Fruit fly (Drosophila melanogaster) whole organism, embryonic: Measurements from ENCODE around the gene Dred.

ENCODE experiments used
- C15 ChIP-seq: fragments of 200-800 bp; sonication (Bioruptor generic); IDR thresholded peaks from 3 replicates; pipeline ENCODE4 v1.3.6; 2022; ENCODE audit warnings: missing biosample characterization, missing genetic modification characterization
- CG10366 ChIP-seq: fragments of 200-800 bp; sonication (Bioruptor generic); IDR thresholded peaks from 2 replicates; pipeline ENCODE4 v1.3.6; 2022; ENCODE audit warnings: missing biosample characterization, missing genetic modification characterization
- CG10979 ChIP-seq: fragments of 200-800 bp; sonication (Bioruptor generic); optimal IDR thresholded peaks from 2 replicates; lab custom pipeline; 2018; ENCODE audit warnings: missing biosample characterization, mild to moderate bottlenecking, missing genetic modification characterization, moderate library complexity
- CG11696 ChIP-seq: fragments of 200-800 bp; sonication (Bioruptor generic); IDR thresholded peaks from 2 replicates; pipeline ENCODE4 v1.3.6; 2022; ENCODE audit warnings: missing biosample characterization, missing genetic modification characterization
- CG12155 ChIP-seq: fragments of 200-800 bp; sonication (Bioruptor generic); optimal IDR thresholded peaks from 3 replicates; lab custom pipeline; 2016; ENCODE audit warnings: missing biosample characterization, missing genetic modification characterization
- CG12236 ChIP-seq: fragments of 200-800 bp; sonication (Bioruptor generic); optimal IDR thresholded peaks from 2 replicates; lab custom pipeline; 2016; ENCODE audit warnings: missing biosample characterization, missing genetic modification characterization
- CG12299 ChIP-seq: fragments of 200-800 bp; sonication (Bioruptor generic); optimal IDR thresholded peaks from 2 replicates; lab custom pipeline; 2018; ENCODE audit warnings: missing biosample characterization, mild to moderate bottlenecking, missing genetic modification characterization
- CG12744 ChIP-seq: fragments of 200-800 bp; sonication (Bioruptor generic); optimal IDR thresholded peaks from 2 replicates; lab custom pipeline; 2016; ENCODE audit warnings: missing biosample characterization, missing genetic modification characterization
- CG13287 ChIP-seq: fragments of 200-800 bp; sonication (Bioruptor generic); IDR thresholded peaks from 2 replicates; pipeline ENCODE4 v1.3.6; 2022; ENCODE audit warnings: missing biosample characterization, missing genetic modification characterization; ENCODE audit not compliant: partially characterized antibody
- CG14965 ChIP-seq: fragments of 200-800 bp; sonication (Bioruptor generic); optimal IDR thresholded peaks from 2 replicates; lab custom pipeline; 2016; ENCODE audit warnings: missing biosample characterization, missing genetic modification characterization, borderline replicate concordance
- CG15479 ChIP-seq: fragments of 200-800 bp; sonication (Bioruptor generic); optimal IDR thresholded peaks from 3 replicates; lab custom pipeline; 2019; ENCODE audit warnings: missing biosample characterization, mild to moderate bottlenecking, missing genetic modification characterization, moderate library complexity
- CG1602 ChIP-seq: fragments of 200-800 bp; sonication (Bioruptor generic); optimal IDR thresholded peaks from 3 replicates; lab custom pipeline; 2016; ENCODE audit warnings: missing biosample characterization, missing genetic modification characterization
- CG16779 ChIP-seq: fragments of 200-800 bp; sonication (Bioruptor generic); IDR thresholded peaks from 2 replicates; pipeline ENCODE4 v1.3.6; 2022; ENCODE audit warnings: missing biosample characterization, missing genetic modification characterization
- CG17328 ChIP-seq: fragments of 200-800 bp; sonication (Bioruptor generic); IDR thresholded peaks from 2 replicates; pipeline ENCODE4 v1.3.6; 2022; ENCODE audit warnings: missing biosample characterization, missing genetic modification characterization
- CG17568 ChIP-seq: fragments of 200-800 bp; sonication (Bioruptor generic); optimal IDR thresholded peaks from 2 replicates; lab custom pipeline; 2018; ENCODE audit warnings: missing biosample characterization, mild to moderate bottlenecking, missing genetic modification characterization, moderate library complexity
- CG17802 ChIP-seq: fragments of 200-800 bp; sonication (Bioruptor generic); optimal IDR thresholded peaks from 2 replicates; lab custom pipeline; 2018; ENCODE audit warnings: missing biosample characterization, mild to moderate bottlenecking, missing genetic modification characterization, moderate library complexity
- CG17829 ChIP-seq: fragments of 200-800 bp; optimal IDR thresholded peaks from 2 replicates; lab custom pipeline; 2019; ENCODE audit warnings: missing biosample characterization, mild to moderate bottlenecking, missing genetic modification characterization, moderate library complexity
- CG2712 ChIP-seq: fragments of 200-800 bp; optimal IDR thresholded peaks from 3 replicates; lab custom pipeline; 2019; ENCODE audit warnings: missing biosample characterization, mild to moderate bottlenecking, missing genetic modification characterization, moderate library complexity
- CG31224 ChIP-seq: fragments of 200-800 bp; sonication (Bioruptor generic); IDR thresholded peaks from 2 replicates; pipeline ENCODE4 v1.3.6; 2022; ENCODE audit warnings: missing biosample characterization, missing genetic modification characterization
- CG3163 ChIP-seq: fragments of 200-800 bp; sonication (Bioruptor generic); optimal IDR thresholded peaks from 3 replicates; lab custom pipeline; 2016; ENCODE audit warnings: missing biosample characterization, missing genetic modification characterization
- CG34224 ChIP-seq: fragments of 200-800 bp; sonication (Bioruptor generic); IDR thresholded peaks from 3 replicates; pipeline ENCODE4 v1.3.6; 2022; ENCODE audit warnings: missing biosample characterization, missing genetic modification characterization; ENCODE audit not compliant: partially characterized antibody
- CG3838 ChIP-seq: fragments of 200-800 bp; sonication (Bioruptor generic); optimal IDR thresholded peaks from 3 replicates; lab custom pipeline; 2016; ENCODE audit warnings: missing biosample characterization, missing genetic modification characterization
- CG3995 ChIP-seq: fragments of 200-800 bp; sonication (Bioruptor generic); optimal IDR thresholded peaks from 3 replicates; lab custom pipeline; 2016; ENCODE audit warnings: missing biosample characterization, missing genetic modification characterization
- CG42726 ChIP-seq: fragments of 200-800 bp; sonication (Bioruptor generic); IDR thresholded peaks from 2 replicates; pipeline ENCODE4 v1.3.6; 2022; ENCODE audit warnings: missing biosample characterization, missing genetic modification characterization; ENCODE audit not compliant: partially characterized antibody
- CG4424 ChIP-seq: fragments of 200-800 bp; sonication (Bioruptor generic); optimal IDR thresholded peaks from 3 replicates; lab custom pipeline; 2016; ENCODE audit warnings: missing biosample characterization, missing genetic modification characterization
- CG7556 ChIP-seq: fragments of 200-800 bp; sonication (Bioruptor generic); optimal IDR thresholded peaks from 2 replicates; lab custom pipeline; 2017; ENCODE audit warnings: missing biosample characterization, mild to moderate bottlenecking, missing genetic modification characterization
- Camta ChIP-seq: fragments of 200-800 bp; sonication (Bioruptor generic); optimal IDR thresholded peaks from 2 replicates; lab custom pipeline; 2016; ENCODE audit warnings: missing biosample characterization, missing genetic modification characterization
- CkIIα-i1 ChIP-seq: fragments of 200-800 bp; sonication (Bioruptor generic); IDR thresholded peaks from 2 replicates; pipeline ENCODE4 v1.3.6; 2022; ENCODE audit warnings: missing biosample characterization, missing genetic modification characterization
- Drgx ChIP-seq: fragments of 200-800 bp; sonication (Bioruptor generic); IDR thresholded peaks from 2 replicates; pipeline ENCODE4 v1.3.6; 2022; ENCODE audit warnings: missing biosample characterization, missing genetic modification characterization
- E2f2 ChIP-seq: fragments of 200-800 bp; sonication (Bioruptor generic); IDR thresholded peaks from 2 replicates; pipeline ENCODE4 v1.3.6; 2022; ENCODE audit warnings: missing biosample characterization, missing genetic modification characterization
- ERR ChIP-seq: fragments of 200-800 bp; sonication (Bioruptor generic); optimal IDR thresholded peaks from 2 replicates; lab custom pipeline; 2016; ENCODE audit warnings: missing biosample characterization, missing genetic modification characterization
- Hand ChIP-seq: fragments of 200-800 bp; sonication (Bioruptor generic); optimal IDR thresholded peaks from 2 replicates; lab custom pipeline; 2017; ENCODE audit warnings: mild to moderate bottlenecking, missing biosample characterization, missing genetic modification reagents, missing genetic modification characterization
- Hey ChIP-seq: fragments of 200-800 bp; sonication (Bioruptor generic); optimal IDR thresholded peaks from 3 replicates; lab custom pipeline; 2018; ENCODE audit warnings: missing biosample characterization, mild to moderate bottlenecking, missing genetic modification characterization
- Meics ChIP-seq: fragments of 200-800 bp; sonication (Bioruptor generic); optimal IDR thresholded peaks from 2 replicates; lab custom pipeline; 2017; ENCODE audit warnings: missing biosample characterization, mild to moderate bottlenecking, missing genetic modification characterization
- NK7.1 ChIP-seq: fragments of 200-800 bp; sonication (Bioruptor generic); optimal IDR thresholded peaks from 3 replicates; lab custom pipeline; 2016; ENCODE audit warnings: missing biosample characterization, missing genetic modification characterization
- Oli ChIP-seq: fragments of 200-800 bp; sonication (Bioruptor generic); optimal IDR thresholded peaks from 2 replicates; lab custom pipeline; 2018; ENCODE audit warnings: missing biosample characterization, mild to moderate bottlenecking, missing genetic modification characterization, moderate library complexity
- bcd ChIP-seq: fragments of 200-800 bp; sonication (Bioruptor generic); optimal IDR thresholded peaks from 2 replicates; lab custom pipeline; 2017; ENCODE audit warnings: missing biosample characterization, mild to moderate bottlenecking, missing genetic modification characterization
- emc ChIP-seq: fragments of 200-800 bp; sonication (Bioruptor generic); optimal IDR thresholded peaks from 2 replicates; lab custom pipeline; 2016; ENCODE audit warnings: missing biosample characterization, missing genetic modification characterization
- fd102C ChIP-seq: fragments of 200-800 bp; sonication (Bioruptor generic); optimal IDR thresholded peaks from 2 replicates; lab custom pipeline; 2018; ENCODE audit warnings: missing biosample characterization, mild to moderate bottlenecking, missing genetic modification characterization, moderate library complexity
- grn ChIP-seq: fragments of 200-800 bp; sonication (Bioruptor generic); optimal IDR thresholded peaks from 3 replicates; lab custom pipeline; 2017; ENCODE audit warnings: missing biosample characterization, missing genetic modification characterization
- hb ChIP-seq: fragments of 200-800 bp; sonication (Bioruptor generic); IDR thresholded peaks from 3 replicates; pipeline ENCODE4 v1.3.6; 2022; ENCODE audit warnings: missing biosample characterization, missing genetic modification characterization; ENCODE audit not compliant: partially characterized antibody
- jing ChIP-seq: fragments of 200-800 bp; sonication (Bioruptor generic); optimal IDR thresholded peaks from 2 replicates; lab custom pipeline; 2018; ENCODE audit warnings: missing biosample characterization, mild to moderate bottlenecking, missing genetic modification characterization
- lab ChIP-seq: fragments of 200-800 bp; sonication (Bioruptor generic); optimal IDR thresholded peaks from 3 replicates; lab custom pipeline; 2017; ENCODE audit warnings: missing biosample characterization, missing genetic modification characterization, mild to moderate bottlenecking, moderate library complexity, missing genetic modification reagents
- nmo ChIP-seq: fragments of 200-800 bp; sonication (Bioruptor generic); optimal IDR thresholded peaks from 2 replicates; lab custom pipeline; 2018; ENCODE audit warnings: missing biosample characterization, mild to moderate bottlenecking, missing genetic modification characterization, moderate library complexity
- prd ChIP-seq, 3 experiments: fragments of >200 bp in 2 of 3; fragments of 200-800 bp in 1 of 3; sonication (Bioruptor generic) in 1 of 3; optimal IDR thresholded peaks in 2 of 3; IDR thresholded peaks in 1 of 3; 2 replicates in 2 of 3; 3 replicates in 1 of 3; pipeline versions ENCODE4 v1.3.6 to Lab custom; 2017 to 2022; ENCODE audit warnings: missing biosample characterization in 1 of 3, missing genetic modification characterization in 1 of 3
- shn ChIP-seq: fragments of 200-800 bp; sonication (Bioruptor generic); optimal IDR thresholded peaks from 3 replicates; lab custom pipeline; 2016; ENCODE audit warnings: missing biosample characterization, missing genetic modification characterization
- toy ChIP-seq: fragments of 200-800 bp; sonication (Bioruptor generic); IDR thresholded peaks from 2 replicates; pipeline ENCODE4 v1.3.6; 2022; ENCODE audit warnings: missing biosample characterization, missing genetic modification characterization
- tx ChIP-seq: fragments of 200-800 bp; sonication (Bioruptor generic); optimal IDR thresholded peaks from 2 replicates; lab custom pipeline; 2016; ENCODE audit warnings: missing biosample characterization, missing genetic modification characterization
- vnd ChIP-seq: fragments of 200-800 bp; sonication (Bioruptor generic); IDR thresholded peaks from 3 replicates; pipeline ENCODE4 v1.3.6; 2022; ENCODE audit warnings: missing biosample characterization, missing genetic modification characterization; ENCODE audit not compliant: partially characterized antibody

The Dred gene

DNA sequence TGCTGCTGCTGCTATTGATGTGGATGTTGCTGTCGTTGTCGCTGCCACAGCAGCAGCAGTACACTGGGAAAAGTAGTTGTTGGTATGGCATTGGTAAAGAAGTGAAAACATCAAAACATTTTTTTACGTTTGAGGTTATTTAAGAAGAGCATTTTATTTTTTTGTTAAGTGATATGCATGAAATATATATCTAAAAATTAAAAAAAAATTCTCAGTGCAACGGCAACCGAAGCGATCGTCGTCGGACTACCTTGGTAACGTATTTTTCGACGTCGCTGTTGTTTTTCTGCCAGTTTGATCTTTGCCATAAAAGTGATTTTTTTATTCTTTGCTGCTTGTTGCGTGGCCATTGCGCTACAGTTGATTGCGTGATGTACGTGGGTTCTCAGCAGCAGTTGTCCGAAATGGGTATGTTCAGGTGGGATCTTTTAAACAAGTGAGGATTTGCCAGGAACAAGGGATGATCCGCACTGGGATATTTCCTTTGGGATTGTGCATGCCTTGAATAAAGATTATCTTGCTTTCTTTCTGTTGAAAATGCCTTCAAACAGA, 16.8 kb upstream of the Dred start (continued):
- TF ChIP-seq fd102C (peak; percentile 99), CG12155 (GFP tag; lab: Kevin White, UChicago) (peak; percentile 93), CG31224 (GFP tag; lab: Robert Waterston, UW) (peak; percentile 86), ERR (GFP tag; lab: Kevin White, UChicago) (peak; percentile 67), CG3838 (peak; percentile 91), CG11696 (GFP tag; lab: Robert Waterston, UW) (peak; percentile 85; the same call in 1 of the 2 replicates), nmo (GFP tag; lab: Kevin White, UChicago) (peak; percentile 97), lab (peak; percentile 96), Oli (tag; lab: Kevin White, UChicago) (peak; percentile 95), NK7.1 (peak; percentile 68), CG34224 (no peak), bcd (peak; percentile 94), CG15479 (GFP tag; lab: Kevin White, UChicago) (peak; percentile 96), E2f2 (peak; percentile 80), CG17568 (GFP tag; lab: Kevin White, UChicago) (peak; percentile 93), CG4424 (GFP tag; lab: Kevin White, UChicago) (peak; percentile 96), emc (peak; percentile 75), grn (GFP tag; lab: Kevin White, UChicago) (peak; percentile 68), CG12299 (tag; lab: Kevin White, UChicago) (peak; percentile 96), Hand (GFP tag; lab: Kevin White, UChicago) (peak; percentile 84), vnd (no peak), CG13287 (GFP tag; lab: Robert Waterston, UW) (no peak), CG2712 (tag; lab: Kevin White, UChicago) (peak; percentile 97), shn (peak; percentile 61), CG16779 (peak; percentile 76; the same call in 1 of the 2 replicates), CkIIα-i1 (GFP tag; lab: Robert Waterston, UW) (0 out of 2 replicates have a peak, but pooled peaks have one; percentile 17), CG1602 (GFP tag; lab: Kevin White, UChicago) (peak; percentile 95), Camta (GFP tag; lab: Kevin White, UChicago) (peak; percentile 94), CG3995 (GFP tag; lab: Kevin White, UChicago) (peak; percentile 69), CG17328 (GFP tag; lab: Robert Waterston, UW) (peak; percentile 97), Meics (GFP tag; lab: Kevin White, UChicago) (peak; percentile 93), Hey (peak; percentile 75), CG17829 (tag; lab: Kevin White, UChicago) (peak; percentile 98), tx (peak; percentile 90), CG7556 (GFP tag; lab: Kevin White, UChicago) (peak; percentile 95), jing (GFP tag; lab: Kevin White, UChicago) (peak; percentile 87), CG12744 (GFP tag; lab: Kevin White, UChicago) (peak; percentile 90), CG14965 (GFP tag; lab: Kevin White, UChicago) (peak; percentile 59), CG3163 (GFP tag; lab: Kevin White, UChicago) (peak; percentile 68), CG17802 (peak; percentile 75), CG10366 (GFP tag; lab: Robert Waterston, UW) (peak; percentile 95), hb (GFP tag; lab: Robert Waterston, UW) (no peak), CG12236 (GFP tag; lab: Kevin White, UChicago) (peak; percentile 92), CG10979 (peak; percentile 98), Drgx (peak; percentile 99), toy (peak; percentile 89; the same call in 1 of the 2 replicates), CG42726 (GFP tag; lab: Robert Waterston, UW) (no peak), prd (optimal IDR thresholded peaks at IDR 0.05; lab: Kevin White, UChicago) (no peak), prd (GFP tag; IDR thresholded peaks at IDR 0.05; lab: Robert Waterston, UW) (peak; percentile 99), C15 (GFP tag; lab: Robert Waterston, UW) (peak; percentile 70; the same call in 1 of the 3 replicates)
